Fruit fly (Drosophila melanogaster): Measurements from ENCODE around the gene MED27.

MED27 gene

dm6 chr3R:5668928-5669739, 14.2 kb downstream of the MED27 start, which contains the start of the genes Xe7 and Atg17 (continued):
- TF ChIP-seq vri (GFP tag; optimal IDR thresholded peaks at IDR 0.05) (peak; percentile 73), Smox (GFP tag; optimal IDR thresholded peaks at IDR 0.05) (peak; percentile 91), CG11762 (GFP tag; optimal IDR thresholded peaks at IDR 0.05; ENCODE audit: insufficient read depth) (peak; percentile 76), ss (GFP tag; optimal IDR thresholded peaks at IDR 0.05) (peak; percentile 27 to 80), fd59A (GFP tag; optimal IDR thresholded peaks at IDR 0.05) (peak; percentile 83), CG31627 (GFP tag; optimal IDR thresholded peaks at IDR 0.05) (peak; percentile 95), CG10669 (GFP tag; optimal IDR thresholded peaks at IDR 0.05) (peak; percentile 86), CG8319 (GFP tag; optimal IDR thresholded peaks at IDR 0.05) (peak; percentile 92), Ets96B (tag; optimal IDR thresholded peaks at IDR 0.05) (peak; percentile 84), Sox14 (GFP tag; optimal IDR thresholded peaks at IDR 0.05) (peak; percentile 89), Gug (GFP tag; IDR thresholded peaks at IDR 0.05) (peak; percentile 94), CG6808 (GFP tag; optimal IDR thresholded peaks at IDR 0.05) (peak; percentile 76), salr (GFP tag; optimal IDR thresholded peaks at IDR 0.05) (peak; percentile 75 to 94), Hr39 (GFP tag; optimal IDR thresholded peaks at IDR 0.05) (peak; percentile 95), CG3032 (tag; optimal IDR thresholded peaks at IDR 0.05) (peak; percentile 94), CG6792 (GFP tag; optimal IDR thresholded peaks at IDR 0.05) (peak; percentile 87), lz (GFP tag; optimal IDR thresholded peaks at IDR 0.05) (peak; percentile 93), topi (GFP tag; optimal IDR thresholded peaks at IDR 0.05) (peak; percentile 91), CG15336 (GFP tag; IDR thresholded peaks at IDR 0.05) (peak; percentile 77), pdm3 (GFP tag; optimal IDR thresholded peaks at IDR 0.05) (peak; percentile 94)

dm6 chr3R:5669740-5670659, 15.1 kb downstream of the MED27 start:
- TF ChIP-seq topi (GFP tag; optimal IDR thresholded peaks at IDR 0.05) (no peak), CG6792 (GFP tag; optimal IDR thresholded peaks at IDR 0.05) (no peak), Sox102F (GFP tag; optimal IDR thresholded peaks at IDR 0.05) (no peak), CG8319 (GFP tag; optimal IDR thresholded peaks at IDR 0.05) (no peak), Eip78C (GFP tag) (peak; percentile 13), fkh (GFP tag; optimal IDR thresholded peaks at IDR 0.05) (peak; percentile 35), lz (GFP tag; optimal IDR thresholded peaks at IDR 0.05) (no peak), Ets96B (tag; optimal IDR thresholded peaks at IDR 0.05) (no peak), CG9139 (GFP tag; optimal IDR thresholded peaks at IDR 0.05) (no peak)

- peak; percentile 27 for TF ChIP-seq fkh (GFP tag; optimal IDR thresholded peaks at IDR 0.05)
- peak; percentile 41 for TF ChIP-seq esn (GFP tag; optimal IDR thresholded peaks at IDR 0.05)
- TF ChIP-seq Hr39 (GFP tag; optimal IDR thresholded peaks at IDR 0.05): no peak
- TF ChIP-seq CG31627 (GFP tag; optimal IDR thresholded peaks at IDR 0.05): peak; percentile 2
- TF ChIP-seq CG3919 (GFP tag; optimal IDR thresholded peaks at IDR 0.05): peak; percentile 1
- no peak for TF ChIP-seq Sox15 (GFP tag; optimal IDR thresholded peaks at IDR 0.05)
- TF ChIP-seq CG32006 (GFP tag; optimal IDR thresholded peaks at IDR 0.05): peak; percentile 3
- no peak for TF ChIP-seq Met (GFP tag; optimal IDR thresholded peaks at IDR 0.05)
- TF ChIP-seq vri (GFP tag; optimal IDR thresholded peaks at IDR 0.05): peak; percentile 13
- TF ChIP-seq Eip78C (GFP tag): peak; percentile 63
- peak; percentile 25 for TF ChIP-seq CG9139 (GFP tag; optimal IDR thresholded peaks at IDR 0.05)
- TF ChIP-seq Sox14 (GFP tag; optimal IDR thresholded peaks at IDR 0.05): peak; percentile 67
- TF ChIP-seq spab (GFP tag; optimal IDR thresholded peaks at IDR 0.05): peak; percentile 7
- TF ChIP-seq Hr38 (GFP tag; optimal IDR thresholded peaks at IDR 0.05): no peak
- peak; percentile 2 for TF ChIP-seq cyc (GFP tag; optimal IDR thresholded peaks at IDR 0.05)
- TF ChIP-seq CG10669 (GFP tag; optimal IDR thresholded peaks at IDR 0.05): peak; percentile 12
- peak; percentile 50; the same call in 2 of the 3 replicates for TF ChIP-seq CG6163 (GFP tag; IDR thresholded peaks at IDR 0.05)
- peak; percentile 24 for TF ChIP-seq dsx (GFP tag; optimal IDR thresholded peaks at IDR 0.05; ENCODE audit: poor library complexity, severe bottlenecking)
- peak; percentile 11 for TF ChIP-seq pdm3 (GFP tag; optimal IDR thresholded peaks at IDR 0.05)
- no peak for TF ChIP-seq acj6 (GFP tag; optimal IDR thresholded peaks at IDR 0.05)
- TF ChIP-seq achi (GFP tag; optimal IDR thresholded peaks at IDR 0.05): peak; percentile 42
- no peak for TF ChIP-seq net (GFP tag; optimal IDR thresholded peaks at IDR 0.05)
- peak in 1 of 2 experiments; percentile 53 for TF ChIP-seq ss (GFP tag; optimal IDR thresholded peaks at IDR 0.05)
- no peak for TF ChIP-seq eg (GFP tag; IDR thresholded peaks at IDR 0.05)
- peak; percentile 46 for TF ChIP-seq CG1621 (tag; optimal IDR thresholded peaks at IDR 0.05)
- TF ChIP-seq topi (GFP tag; optimal IDR thresholded peaks at IDR 0.05): peak; percentile 3
- TF ChIP-seq CG16779 (tag; optimal IDR thresholded peaks at IDR 0.05): peak; percentile 25
- peak; percentile 20 for TF ChIP-seq Eip75B (GFP tag; optimal IDR thresholded peaks at IDR 0.05)
These were observed 15.8 kb downstream of the MED27 start for dm6 chr3R:5670660-5671264.
